Worm (Caenorhabditis elegans): ENCODE results near the gene ZK1251.3.

- TF ChIP-seq flt-1 (GFP tag; IDR thresholded peaks at IDR 0.05) (no peak), med-1 (GFP tag; optimal IDR thresholded peaks at IDR 0.05; ENCODE audit: insufficient read depth) (no peak), T22C8.4 (GFP tag; IDR thresholded peaks at IDR 0.05) (no peak), ref-1 (GFP tag; conservative IDR thresholded peaks at IDR 0.05) (no peak), tab-1 (GFP tag; IDR thresholded peaks at IDR 0.05) (no peak)
These were observed 15.3 kb upstream of the ZK1251.3 start for ce11 chrIV:9668103-9668672.

Measured in whole organism, midembryonic.